Fruit fly (Drosophila melanogaster) whole organism, embryonic: ENCODE measurements around the gene UK114.

Experiments
- CG10462 ChIP-seq: fragments of 200-800 bp; sonication (Bioruptor generic); optimal IDR thresholded peaks from 2 replicates; lab custom pipeline; 2016; ENCODE audit warnings: missing biosample characterization, missing genetic modification characterization
- CG11398 ChIP-seq: fragments of 200-800 bp; sonication (Bioruptor generic); optimal IDR thresholded peaks from 2 replicates; lab custom pipeline; 2016; ENCODE audit warnings: missing biosample characterization, missing genetic modification characterization
- CG11695 ChIP-seq: fragments of 200-800 bp; sonication (Bioruptor generic); IDR thresholded peaks from 3 replicates; pipeline ENCODE4 v1.3.6; 2022; ENCODE audit warnings: missing biosample characterization, missing genetic modification characterization
- CG12659 ChIP-seq: fragments of 200-800 bp; sonication (Bioruptor generic); optimal IDR thresholded peaks from 3 replicates; lab custom pipeline; 2017; ENCODE audit warnings: mild to moderate bottlenecking, missing biosample characterization, missing genetic modification reagents, missing genetic modification characterization
- CG13123 ChIP-seq: fragments of 200-800 bp; sonication (Bioruptor generic); optimal IDR thresholded peaks from 2 replicates; lab custom pipeline; 2016; ENCODE audit warnings: missing biosample characterization, missing genetic modification characterization
- CG14710 ChIP-seq: fragments of 200-800 bp; sonication (Bioruptor generic); optimal IDR thresholded peaks from 3 replicates; lab custom pipeline; 2019; ENCODE audit warnings: missing biosample characterization, mild to moderate bottlenecking, missing genetic modification characterization, moderate library complexity
- CG15514 ChIP-seq: fragments of 200-800 bp; sonication (Bioruptor generic); optimal IDR thresholded peaks from 3 replicates; lab custom pipeline; 2017; ENCODE audit warnings: missing biosample characterization, missing genetic modification characterization, mild to moderate bottlenecking, moderate library complexity, missing genetic modification reagents
- CG17361 ChIP-seq: fragments of 200-800 bp; sonication (Bioruptor generic); IDR thresholded peaks from 3 replicates; pipeline ENCODE4 v1.3.6; 2022; ENCODE audit warnings: missing biosample characterization, missing genetic modification characterization
- CG17802 ChIP-seq: fragments of 200-800 bp; sonication (Bioruptor generic); optimal IDR thresholded peaks from 2 replicates; lab custom pipeline; 2018; ENCODE audit warnings: missing biosample characterization, mild to moderate bottlenecking, missing genetic modification characterization, moderate library complexity
- CG18011 ChIP-seq: fragments of 200-800 bp; sonication (Bioruptor generic); optimal IDR thresholded peaks from 2 replicates; lab custom pipeline; 2017; ENCODE audit warnings: missing biosample characterization, missing genetic modification characterization, mild to moderate bottlenecking, moderate library complexity, missing genotype
- CG18764 ChIP-seq: fragments of 200-800 bp; sonication (Bioruptor generic); optimal IDR thresholded peaks from 3 replicates; lab custom pipeline; 2016; ENCODE audit warnings: missing biosample characterization, missing genetic modification characterization
- CG2120 ChIP-seq: fragments of 200-800 bp; sonication (Bioruptor generic); optimal IDR thresholded peaks from 3 replicates; lab custom pipeline; 2016; ENCODE audit warnings: missing biosample characterization, missing genetic modification characterization
- CG2712 ChIP-seq: fragments of 200-800 bp; optimal IDR thresholded peaks from 3 replicates; lab custom pipeline; 2019; ENCODE audit warnings: missing biosample characterization, mild to moderate bottlenecking, missing genetic modification characterization, moderate library complexity
- CG30020 ChIP-seq: fragments of 200-800 bp; optimal IDR thresholded peaks from 2 replicates; lab custom pipeline; 2019; ENCODE audit warnings: missing biosample characterization, mild to moderate bottlenecking, missing genetic modification characterization, moderate library complexity
- CG31441 ChIP-seq: fragments of 200-800 bp; sonication (Bioruptor generic); IDR thresholded peaks from 2 replicates; pipeline ENCODE4 v1.3.6; 2022; ENCODE audit warnings: missing biosample characterization, missing genetic modification characterization
- CG3163 ChIP-seq: fragments of 200-800 bp; sonication (Bioruptor generic); optimal IDR thresholded peaks from 3 replicates; lab custom pipeline; 2016; ENCODE audit warnings: missing biosample characterization, missing genetic modification characterization
- CG9437 ChIP-seq: fragments of 200-800 bp; sonication (Bioruptor generic); optimal IDR thresholded peaks from 2 replicates; lab custom pipeline; 2018; ENCODE audit warnings: missing biosample characterization, mild to moderate bottlenecking, missing genetic modification characterization
- CG9797 ChIP-seq: fragments of 200-800 bp; sonication (Bioruptor generic); optimal IDR thresholded peaks from 3 replicates; lab custom pipeline; 2018; ENCODE audit warnings: missing biosample characterization, mild to moderate bottlenecking, missing genetic modification characterization
- Dad ChIP-seq: fragments of 200-800 bp; sonication (Bioruptor generic); optimal IDR thresholded peaks from 3 replicates; lab custom pipeline; 2016; ENCODE audit warnings: missing biosample characterization, missing genetic modification characterization
- Dp ChIP-seq: fragments of 200-800 bp; sonication (Bioruptor generic); optimal IDR thresholded peaks from 2 replicates; lab custom pipeline; 2018; ENCODE audit warnings: missing biosample characterization, mild to moderate bottlenecking, missing genetic modification characterization, moderate library complexity
- Dref ChIP-seq: fragments of 200-800 bp; sonication (Bioruptor generic); IDR thresholded peaks from 2 replicates; pipeline ENCODE4 v1.3.6; 2022; ENCODE audit warnings: missing biosample characterization, missing genetic modification characterization
- E2f1 ChIP-seq: fragments of 200-800 bp; sonication (Bioruptor generic); IDR thresholded peaks from 2 replicates; pipeline ENCODE4 v1.3.6; 2022; ENCODE audit warnings: missing biosample characterization, missing genetic modification characterization
- E2f2 ChIP-seq: fragments of 200-800 bp; sonication (Bioruptor generic); IDR thresholded peaks from 2 replicates; pipeline ENCODE4 v1.3.6; 2022; ENCODE audit warnings: missing biosample characterization, missing genetic modification characterization
- HLH4C ChIP-seq: fragments of 200-800 bp; sonication (Bioruptor generic); IDR thresholded peaks from 3 replicates; pipeline ENCODE4 v1.3.6; 2022; ENCODE audit warnings: missing biosample characterization, missing genetic modification characterization; ENCODE audit not compliant: partially characterized antibody
- HmgZ ChIP-seq: fragments of 200-800 bp; sonication (Bioruptor generic); optimal IDR thresholded peaks from 2 replicates; lab custom pipeline; 2018; ENCODE audit warnings: missing biosample characterization, mild to moderate bottlenecking, missing genetic modification characterization
- Lpt ChIP-seq: fragments of >200 bp; optimal IDR thresholded peaks from 2 replicates; lab custom pipeline; 2018; ENCODE audit warnings: missing biosample characterization, missing genetic modification characterization
- NK7.1 ChIP-seq: fragments of 200-800 bp; sonication (Bioruptor generic); optimal IDR thresholded peaks from 3 replicates; lab custom pipeline; 2016; ENCODE audit warnings: missing biosample characterization, missing genetic modification characterization
- Nf-YC ChIP-seq: fragments of 200-800 bp; optimal IDR thresholded peaks from 3 replicates; lab custom pipeline; 2019; ENCODE audit warnings: missing biosample characterization, mild to moderate bottlenecking, missing genetic modification characterization, moderate library complexity
- Oaz ChIP-seq: fragments of 200-800 bp; sonication (Bioruptor generic); IDR thresholded peaks from 2 replicates; pipeline ENCODE4 v1.3.6; 2022; ENCODE audit warnings: missing biosample characterization, missing genetic modification characterization
- Sox100B ChIP-seq: fragments of 200-800 bp; sonication (Bioruptor generic); optimal IDR thresholded peaks from 3 replicates; lab custom pipeline; 2018; ENCODE audit warnings: missing biosample characterization, mild to moderate bottlenecking, missing genetic modification characterization
- Xrp1 ChIP-seq: fragments of 200-800 bp; sonication (Bioruptor generic); IDR thresholded peaks from 2 replicates; pipeline ENCODE4 v1.3.6; 2022; ENCODE audit warnings: missing biosample characterization, missing genetic modification characterization
- YL-1 ChIP-seq: fragments of 200-800 bp; sonication (Bioruptor generic); optimal IDR thresholded peaks from 3 replicates; lab custom pipeline; 2017; ENCODE audit warnings: missing biosample characterization, mild to moderate bottlenecking, missing genetic modification characterization
- bcd ChIP-seq: fragments of 200-800 bp; sonication (Bioruptor generic); optimal IDR thresholded peaks from 2 replicates; lab custom pipeline; 2017; ENCODE audit warnings: missing biosample characterization, mild to moderate bottlenecking, missing genetic modification characterization
- cas ChIP-seq: fragments of 200-800 bp; sonication (Bioruptor generic); IDR thresholded peaks from 2 replicates; pipeline ENCODE4 v1.3.6; 2022; ENCODE audit warnings: missing biosample characterization, missing genetic modification characterization
- dmrt99B ChIP-seq: fragments of 200-800 bp; sonication (Bioruptor generic); optimal IDR thresholded peaks from 2 replicates; lab custom pipeline; 2018; ENCODE audit warnings: missing biosample characterization, mild to moderate bottlenecking, missing genetic modification characterization, moderate library complexity
- exex ChIP-seq: fragments of 200-800 bp; sonication (Bioruptor generic); optimal IDR thresholded peaks from 4 replicates; lab custom pipeline; 2018; ENCODE audit warnings: missing biosample characterization, mild to moderate bottlenecking, missing genetic modification characterization, moderate library complexity
- gsb ChIP-seq: fragments of 200-800 bp; sonication (Bioruptor generic); IDR thresholded peaks from 2 replicates; pipeline ENCODE4 v1.3.6; 2022; ENCODE audit warnings: missing biosample characterization, missing genetic modification characterization
- hkb ChIP-seq, 2 experiments: fragments of 200-800 bp in 1 of 2; fragments of >200 bp in 1 of 2; sonication (Bioruptor generic) in 1 of 2; IDR thresholded peaks in 1 of 2; optimal IDR thresholded peaks in 1 of 2; 2 replicates each; pipeline versions ENCODE4 v1.3.6 to Lab custom; 2017 to 2022; ENCODE audit warnings: missing biosample characterization in 1 of 2, missing genetic modification characterization in 1 of 2
- hth ChIP-seq: fragments of >200 bp; optimal IDR thresholded peaks from 2 replicates; lab custom pipeline; 2017; ENCODE audit warnings: inconsistent platforms
- ind ChIP-seq: fragments of 200-800 bp; sonication (Bioruptor generic); optimal IDR thresholded peaks from 3 replicates; lab custom pipeline; 2016; ENCODE audit warnings: missing biosample characterization, missing genetic modification characterization
- knrl ChIP-seq: fragments of 200-800 bp; sonication (Bioruptor generic); IDR thresholded peaks from 3 replicates; pipeline ENCODE4 v1.3.6; 2022; ENCODE audit warnings: missing biosample characterization, missing genetic modification characterization; ENCODE audit not compliant: partially characterized antibody
- lab ChIP-seq: fragments of 200-800 bp; sonication (Bioruptor generic); optimal IDR thresholded peaks from 3 replicates; lab custom pipeline; 2017; ENCODE audit warnings: missing biosample characterization, missing genetic modification characterization, mild to moderate bottlenecking, moderate library complexity, missing genetic modification reagents
- mam ChIP-seq: fragments of 200-800 bp; sonication (Bioruptor generic); optimal IDR thresholded peaks from 3 replicates; lab custom pipeline; 2016; ENCODE audit warnings: missing biosample characterization, missing genetic modification characterization
- otp ChIP-seq: fragments of 200-800 bp; sonication (Bioruptor generic); IDR thresholded peaks from 3 replicates; pipeline ENCODE4, ENCODE4 v1.3.6; 2022; ENCODE audit warnings: missing biosample characterization, missing genetic modification characterization
- pnt ChIP-seq: fragments of 200-800 bp; sonication (Bioruptor generic); optimal IDR thresholded peaks from 3 replicates; lab custom pipeline; 2016; ENCODE audit warnings: missing biosample characterization, missing genetic modification characterization
- run ChIP-seq: fragments of 200-800 bp; sonication (Bioruptor generic); optimal IDR thresholded peaks from 3 replicates; lab custom pipeline; 2018; ENCODE audit warnings: missing biosample characterization, mild to moderate bottlenecking, missing genetic modification characterization
- salm ChIP-seq: fragments of 200-800 bp; sonication (Bioruptor generic); optimal IDR thresholded peaks from 2 replicates; lab custom pipeline; 2018; ENCODE audit warnings: missing biosample characterization, mild to moderate bottlenecking, missing genetic modification characterization
- sens ChIP-seq: fragments of 200-800 bp; sonication (Bioruptor generic); peaks from one replicate; lab custom pipeline; 2016; ENCODE audit warnings: missing biosample characterization, missing genetic modification characterization
- sens-2 ChIP-seq: fragments of 200-800 bp; sonication (Bioruptor generic); IDR thresholded peaks from 2 replicates; pipeline ENCODE4 v1.3.6; 2022; ENCODE audit warnings: missing biosample characterization, missing genetic modification characterization
- zfh1 ChIP-seq: fragments of 200-800 bp; sonication (Bioruptor generic); IDR thresholded peaks from 3 replicates; pipeline ENCODE4 v1.3.6; 2022; ENCODE audit warnings: missing biosample characterization, missing genetic modification characterization

The UK114 gene

dm6 chr2L:15256249-15256648 lies 18.6 kb downstream of the UK114 start, which contains the start of the genes PolD3 and Uxt (continued):
- TF ChIP-seq Dad (GFP tag; lab: Kevin White, UChicago), result no peak
- peak; percentile 11 for TF ChIP-seq CG2712 (tag; lab: Kevin White, UChicago)
- TF ChIP-seq Nf-YC (tag; lab: Kevin White, UChicago), result peak; percentile 7
- TF ChIP-seq CG12659, result peak; percentile 32
- 0 out of 3 replicates have a peak, but pooled peaks have one; percentile 33 for TF ChIP-seq CG17361 (GFP tag; lab: Robert Waterston, UW)
- no peak for TF ChIP-seq NK7.1 (GFP tag; lab: Kevin White, UChicago)
- TF ChIP-seq CG15514 (GFP tag; lab: Kevin White, UChicago), result no peak
- peak; percentile 36 for TF ChIP-seq CG30020 (tag; lab: Kevin White, UChicago)
- TF ChIP-seq HmgZ, result peak; percentile 2
- peak; percentile 59 for TF ChIP-seq Dref (GFP tag; lab: Robert Waterston, UW)
- TF ChIP-seq Dp (GFP tag; lab: Kevin White, UChicago), result peak; percentile 66
- no peak for TF ChIP-seq CG17802
- peak; percentile 34 for TF ChIP-seq YL-1 (GFP tag; lab: Kevin White, UChicago)
- no peak for TF ChIP-seq CG18764 (GFP tag; lab: Kevin White, UChicago)
- TF ChIP-seq Lpt (GFP tag; lab: Kevin White, UChicago), result no peak
- peak; percentile 11 for TF ChIP-seq CG9797 (GFP tag; lab: Kevin White, UChicago)
- 0 out of 3 replicates have a peak, but pooled peaks have one; percentile 16 for TF ChIP-seq knrl (GFP tag; lab: Robert Waterston, UW)
- 0 out of 2 replicates have a peak, but pooled peaks have one; percentile 12 for TF ChIP-seq CG31441 (GFP tag; lab: Robert Waterston, UW)
- peak; percentile 38 for TF ChIP-seq CG14710
- TF ChIP-seq sens, result peak; percentile 13
- no peak for TF ChIP-seq gsb
- peak; percentile 69 for TF ChIP-seq E2f2 (GFP tag; lab: Robert Waterston, UW)

- peak; percentile 27 for TF ChIP-seq CG18011 (GFP tag; lab: Kevin White, UChicago)
- TF ChIP-seq cas, result no peak
- peak; percentile 43 for TF ChIP-seq ind (GFP tag; lab: Kevin White, UChicago)
- no peak for TF ChIP-seq salm (tag; lab: Kevin White, UChicago)
- TF ChIP-seq sens-2, result 0 out of 2 replicates have a peak, but pooled peaks have one; percentile 23
- no peak for TF ChIP-seq dmrt99B (tag; lab: Kevin White, UChicago)
- no peak for TF ChIP-seq CG10462 (GFP tag; lab: Kevin White, UChicago)
- TF ChIP-seq Xrp1 (GFP tag; lab: Robert Waterston, UW), result peak; percentile 70
- TF ChIP-seq Oaz (GFP tag; lab: Robert Waterston, UW), result peak; percentile 23; the same call in 1 of the 2 replicates
- no peak for TF ChIP-seq hth (lab: Kevin White, UChicago)
- TF ChIP-seq run (tag; lab: Kevin White, UChicago), result no peak
- TF ChIP-seq E2f1 (GFP tag; lab: Robert Waterston, UW), result peak; percentile 25; the same call in 1 of the 2 replicates
- TF ChIP-seq CG13123 (GFP tag; lab: Kevin White, UChicago), result no peak
- TF ChIP-seq CG11695 (GFP tag; lab: Robert Waterston, UW), result peak; percentile 57; the same call in 1 of the 3 replicates
- TF ChIP-seq zfh1, result peak; percentile 47; the same call in 1 of the 3 replicates
- TF ChIP-seq CG11398 (GFP tag; lab: Kevin White, UChicago), result peak; percentile 48
- peak; percentile 51 for TF ChIP-seq bcd
- TF ChIP-seq Sox100B (GFP tag; lab: Kevin White, UChicago), result peak; percentile 18
- TF ChIP-seq hkb (optimal IDR thresholded peaks at IDR 0.05; lab: Kevin White, UChicago), result no peak
- peak; percentile 66; the same call in 1 of the 2 replicates for TF ChIP-seq hkb (GFP tag; IDR thresholded peaks at IDR 0.05; lab: Robert Waterston, UW)
- TF ChIP-seq mam, result peak; percentile 42
- peak; percentile 27 for TF ChIP-seq CG3163 (GFP tag; lab: Kevin White, UChicago)
- TF ChIP-seq CG9437 (GFP tag; lab: Kevin White, UChicago), result peak; percentile 42
- TF ChIP-seq pnt (GFP tag; lab: Kevin White, UChicago), result no peak
- peak; percentile 48 for TF ChIP-seq exex (tag; lab: Kevin White, UChicago)
- TF ChIP-seq HLH4C (GFP tag; lab: Robert Waterston, UW), result no peak
- no peak for TF ChIP-seq otp (GFP tag; lab: Robert Waterston, UW)
- TF ChIP-seq lab (GFP tag; lab: Kevin White, UChicago), result peak; percentile 71
- peak; percentile 76 for TF ChIP-seq CG2120 (GFP tag; lab: Kevin White, UChicago)
Observed at dm6 chr2L:15254229-15254861, 20.5 kb downstream of the UK114 start.
